Fruit fly (Drosophila melanogaster) whole organism, embryonic: ENCODE measurements around the gene Ifrd1.

Source experiments
- Ada2b ChIP-seq: fragments of 200-800 bp; sonication (Bioruptor generic); IDR thresholded peaks from 2 replicates; pipeline ENCODE4 v1.3.6; 2022; ENCODE audit warnings: missing biosample characterization, missing genetic modification characterization
- CG11085 ChIP-seq: fragments of 200-800 bp; sonication (Bioruptor generic); IDR thresholded peaks from 2 replicates; pipeline ENCODE4 v1.3.6; 2022; ENCODE audit warnings: missing biosample characterization, missing genetic modification characterization
- CG11695 ChIP-seq: fragments of 200-800 bp; sonication (Bioruptor generic); IDR thresholded peaks from 3 replicates; pipeline ENCODE4 v1.3.6; 2022; ENCODE audit warnings: missing biosample characterization, missing genetic modification characterization
- CG11696 ChIP-seq: fragments of 200-800 bp; sonication (Bioruptor generic); IDR thresholded peaks from 2 replicates; pipeline ENCODE4 v1.3.6; 2022; ENCODE audit warnings: missing biosample characterization, missing genetic modification characterization
- CG11723 ChIP-seq: fragments of 200-800 bp; sonication (Bioruptor generic); optimal IDR thresholded peaks from 2 replicates; lab custom pipeline; 2017; ENCODE audit warnings: missing biosample characterization, mild to moderate bottlenecking, missing genetic modification characterization
- CG12391 ChIP-seq: fragments of 200-800 bp; sonication (Bioruptor generic); optimal IDR thresholded peaks from 3 replicates; lab custom pipeline; 2018; ENCODE audit warnings: missing biosample characterization, mild to moderate bottlenecking, missing genetic modification characterization, moderate library complexity
- CG15269 ChIP-seq: fragments of 200-800 bp; sonication (Bioruptor generic); optimal IDR thresholded peaks from 2 replicates; lab custom pipeline; 2018; ENCODE audit warnings: missing biosample characterization, mild to moderate bottlenecking, missing genetic modification characterization, moderate library complexity
- CG1529 ChIP-seq: fragments of 200-800 bp; sonication (Bioruptor generic); optimal IDR thresholded peaks from 3 replicates; lab custom pipeline; 2018; ENCODE audit warnings: missing biosample characterization, missing genetic modification characterization
- CG16813 ChIP-seq: fragments of 200-800 bp; sonication (Bioruptor generic); IDR thresholded peaks from 3 replicates; pipeline ENCODE4 v1.3.6; 2022; ENCODE audit warnings: missing biosample characterization, missing genetic modification characterization; ENCODE audit not compliant: partially characterized antibody
- CG16863 ChIP-seq: fragments of 200-800 bp; sonication (Bioruptor generic); optimal IDR thresholded peaks from 3 replicates; lab custom pipeline; 2016; ENCODE audit warnings: missing biosample characterization, missing genetic modification characterization
- CG17912 ChIP-seq: fragments of 200-800 bp; sonication (Bioruptor generic); optimal IDR thresholded peaks from 2 replicates; lab custom pipeline; 2018; ENCODE audit warnings: missing biosample characterization, mild to moderate bottlenecking, missing genetic modification characterization
- CG1832 ChIP-seq: fragments of 200-800 bp; sonication (Bioruptor generic); optimal IDR thresholded peaks from 2 replicates; lab custom pipeline; 2017; ENCODE audit warnings: missing biosample characterization, mild to moderate bottlenecking, missing genetic modification characterization, inconsistent platforms
- CG18619 ChIP-seq: fragments of 200-800 bp; sonication (Bioruptor generic); optimal IDR thresholded peaks from 3 replicates; lab custom pipeline; 2017; ENCODE audit warnings: missing biosample characterization, mild to moderate bottlenecking, missing genetic modification characterization
- CG2120 ChIP-seq: fragments of 200-800 bp; sonication (Bioruptor generic); optimal IDR thresholded peaks from 3 replicates; lab custom pipeline; 2016; ENCODE audit warnings: missing biosample characterization, missing genetic modification characterization
- CG4328 ChIP-seq: fragments of 200-800 bp; sonication (Bioruptor generic); optimal IDR thresholded peaks from 3 replicates; lab custom pipeline; 2017; ENCODE audit warnings: missing biosample characterization, missing genetic modification reagents, missing genetic modification characterization
- CG4730 ChIP-seq: fragments of 200-800 bp; sonication (Bioruptor generic); IDR thresholded peaks from 2 replicates; pipeline ENCODE4 v1.3.6; 2022; ENCODE audit warnings: missing biosample characterization, missing genetic modification characterization
- CG6254 ChIP-seq: fragments of 200-800 bp; sonication (Bioruptor generic); optimal IDR thresholded peaks from 3 replicates; lab custom pipeline; 2017; ENCODE audit warnings: mild to moderate bottlenecking, missing biosample characterization, missing genetic modification reagents, missing genetic modification characterization
- CG7963 ChIP-seq: fragments of 200-800 bp; sonication (Bioruptor generic); IDR thresholded peaks from 3 replicates; pipeline ENCODE4 v1.3.6; 2022; ENCODE audit warnings: missing biosample characterization, missing genetic modification characterization; ENCODE audit not compliant: partially characterized antibody
- CG9215 ChIP-seq: fragments of 200-800 bp; sonication (Bioruptor generic); IDR thresholded peaks from 2 replicates; pipeline ENCODE4 v1.3.6; 2022; ENCODE audit warnings: missing biosample characterization, missing genetic modification characterization
- CoRest ChIP-seq: fragments of 200-800 bp; sonication (Bioruptor generic); optimal IDR thresholded peaks from 3 replicates; lab custom pipeline; 2018; ENCODE audit warnings: missing biosample characterization, mild to moderate bottlenecking, missing genetic modification characterization, moderate library complexity
- D19A ChIP-seq: fragments of 200-800 bp; optimal IDR thresholded peaks from 3 replicates; lab custom pipeline; 2019; ENCODE audit warnings: missing biosample characterization, mild to moderate bottlenecking, missing genetic modification characterization, moderate library complexity
- Dfd ChIP-seq, 2 experiments: fragments of >200 bp; optimal IDR thresholded peaks; 2 replicates each; lab custom pipeline; 2017; ENCODE audit warnings: missing biosample characterization in 2 of 2, missing genetic modification characterization in 2 of 2
- Doc3 ChIP-seq: fragments of 200-800 bp; sonication (Bioruptor generic); IDR thresholded peaks from 3 replicates; pipeline ENCODE4 v1.3.6; 2022; ENCODE audit warnings: missing biosample characterization, missing genetic modification characterization; ENCODE audit not compliant: partially characterized antibody
- HLHmδ ChIP-seq: fragments of 200-800 bp; sonication (Bioruptor generic); optimal IDR thresholded peaks from 2 replicates; lab custom pipeline; 2018; ENCODE audit warnings: missing biosample characterization, mild to moderate bottlenecking, missing genetic modification characterization, moderate library complexity
- Max ChIP-seq: fragments of 200-800 bp; sonication (Bioruptor generic); optimal IDR thresholded peaks from 2 replicates; lab custom pipeline; 2016; ENCODE audit warnings: missing biosample characterization, mild to moderate bottlenecking, missing genetic modification characterization
- Oli ChIP-seq: fragments of 200-800 bp; sonication (Bioruptor generic); optimal IDR thresholded peaks from 2 replicates; lab custom pipeline; 2018; ENCODE audit warnings: missing biosample characterization, mild to moderate bottlenecking, missing genetic modification characterization, moderate library complexity
- Ravus ChIP-seq: fragments of 200-800 bp; sonication (Bioruptor generic); IDR thresholded peaks from 2 replicates; pipeline ENCODE4 v1.3.6; 2022; ENCODE audit warnings: missing biosample characterization, missing genetic modification characterization
- Sin3A ChIP-seq: fragments of >200 bp; optimal IDR thresholded peaks from 2 replicates; lab custom pipeline; 2018
- Sry-β ChIP-seq: fragments of 200-800 bp; sonication (Bioruptor generic); optimal IDR thresholded peaks from 2 replicates; lab custom pipeline; 2018; ENCODE audit warnings: missing biosample characterization, mild to moderate bottlenecking, missing genetic modification characterization, moderate library complexity
- Taf1 ChIP-seq: fragments of 200-800 bp; sonication (Bioruptor generic); IDR thresholded peaks from 2 replicates; pipeline ENCODE4 v1.3.6; 2022; ENCODE audit warnings: missing biosample characterization, missing genetic modification characterization
- ase ChIP-seq: fragments of 200-800 bp; sonication (Bioruptor generic); IDR thresholded peaks from 3 replicates; pipeline ENCODE4 v1.3.6; 2022; ENCODE audit warnings: missing biosample characterization, missing genetic modification characterization
- bcd ChIP-seq: fragments of 200-800 bp; sonication (Bioruptor generic); optimal IDR thresholded peaks from 2 replicates; lab custom pipeline; 2017; ENCODE audit warnings: missing biosample characterization, mild to moderate bottlenecking, missing genetic modification characterization
- bowl ChIP-seq: fragments of 200-800 bp; sonication (Bioruptor generic); IDR thresholded peaks from 2 replicates; pipeline ENCODE4 v1.3.6; 2022; ENCODE audit warnings: missing biosample characterization, missing genetic modification characterization
- ci ChIP-seq: fragments of 200-800 bp; sonication (Bioruptor generic); IDR thresholded peaks from 3 replicates; pipeline ENCODE4 v1.3.6; 2022; ENCODE audit warnings: missing biosample characterization, missing genetic modification characterization
- crol ChIP-seq: fragments of 200-800 bp; sonication (Bioruptor generic); IDR thresholded peaks from 2 replicates; pipeline ENCODE4 v1.3.6; 2022; ENCODE audit warnings: missing biosample characterization, missing genetic modification characterization
- eve ChIP-seq, 2 experiments: fragments of >200 bp; optimal IDR thresholded peaks; 2 replicates each; lab custom pipeline; 2017; ENCODE audit warnings: missing biosample characterization in 2 of 2, missing genetic modification characterization in 2 of 2
- gcm ChIP-seq: fragments of 200-800 bp; sonication (Bioruptor generic); optimal IDR thresholded peaks from 2 replicates; lab custom pipeline; 2019; ENCODE audit warnings: missing biosample characterization, mild to moderate bottlenecking, missing genetic modification characterization, moderate library complexity
- gsb-n ChIP-seq: fragments of 200-800 bp; sonication (Bioruptor generic); optimal IDR thresholded peaks from 3 replicates; lab custom pipeline; 2018; ENCODE audit warnings: missing biosample characterization, mild to moderate bottlenecking, missing genetic modification characterization
- jigr1 ChIP-seq: fragments of 200-800 bp; sonication (Bioruptor generic); IDR thresholded peaks from 3 replicates; pipeline ENCODE4 v1.3.6; 2022; ENCODE audit warnings: missing biosample characterization, missing genetic modification characterization
- kah ChIP-seq: fragments of 200-800 bp; sonication (Bioruptor generic); optimal IDR thresholded peaks from 2 replicates; lab custom pipeline; 2018; ENCODE audit warnings: missing biosample characterization, mild to moderate bottlenecking, missing genetic modification characterization
- maf-S ChIP-seq: fragments of 200-800 bp; sonication (Bioruptor generic); optimal IDR thresholded peaks from 2 replicates; lab custom pipeline; 2016; ENCODE audit warnings: missing biosample characterization, missing genetic modification characterization
- nerfin-1 ChIP-seq: fragments of 200-800 bp; sonication (Bioruptor generic); optimal IDR thresholded peaks from 3 replicates; lab custom pipeline; 2019; ENCODE audit warnings: missing biosample characterization, mild to moderate bottlenecking, missing genetic modification characterization, moderate library complexity
- pum ChIP-seq: fragments of 200-800 bp; sonication (Bioruptor generic); optimal IDR thresholded peaks from 2 replicates; lab custom pipeline; 2016; ENCODE audit warnings: missing biosample characterization, missing genetic modification characterization
- rib ChIP-seq: fragments of 200-800 bp; sonication (Bioruptor generic); IDR thresholded peaks from 2 replicates; pipeline ENCODE4 v1.3.6; 2022; ENCODE audit warnings: missing biosample characterization, missing genetic modification characterization
- sd ChIP-seq: fragments of 200-800 bp; sonication (Bioruptor generic); optimal IDR thresholded peaks from 3 replicates; lab custom pipeline; 2018; ENCODE audit warnings: missing biosample characterization, mild to moderate bottlenecking, missing genetic modification characterization, moderate library complexity
- sens ChIP-seq: fragments of 200-800 bp; sonication (Bioruptor generic); peaks from one replicate; lab custom pipeline; 2016; ENCODE audit warnings: missing biosample characterization, missing genetic modification characterization
- sna ChIP-seq: fragments of 200-800 bp; sonication (Bioruptor generic); IDR thresholded peaks from 2 replicates; pipeline ENCODE4 v1.3.6; 2022; ENCODE audit warnings: missing biosample characterization, missing genetic modification characterization; ENCODE audit not compliant: partially characterized antibody
- sqz ChIP-seq: fragments of 200-800 bp; sonication (Bioruptor generic); optimal IDR thresholded peaks from 3 replicates; lab custom pipeline; 2018; ENCODE audit warnings: missing biosample characterization, mild to moderate bottlenecking, missing genetic modification characterization
- tup ChIP-seq: fragments of 200-800 bp; sonication (Bioruptor generic); optimal IDR thresholded peaks from 2 replicates; lab custom pipeline; 2016; ENCODE audit warnings: missing biosample characterization, mild to moderate bottlenecking, missing genetic modification characterization, moderate library complexity
- zen ChIP-seq: fragments of 200-800 bp; sonication (Bioruptor generic); optimal IDR thresholded peaks from 3 replicates; lab custom pipeline; 2018; ENCODE audit warnings: missing biosample characterization, mild to moderate bottlenecking, missing genetic modification characterization, moderate library complexity

Gene Ifrd1

dm6 chr2L:2872309-2872932 lies 1.9 kb downstream of the Ifrd1 start (continued):
- TF ChIP-seq Sry-β (GFP tag; lab: Kevin White, UChicago) (no peak), kah (GFP tag; lab: Kevin White, UChicago) (no peak), CG1529 (GFP tag; lab: Kevin White, UChicago) (no peak), CG17912 (GFP tag; lab: Kevin White, UChicago) (no peak), CG9215 (GFP tag; lab: Robert Waterston, UW) (no peak), CG15269 (peak; percentile 73), CG12391 (tag; lab: Kevin White, UChicago) (peak; percentile 3), CG11695 (GFP tag; lab: Robert Waterston, UW) (peak; percentile 73), ase (GFP tag; lab: Robert Waterston, UW) (0 out of 3 replicates have a peak, but pooled peaks have one; percentile 17), bowl (0 out of 2 replicates have a peak, but pooled peaks have one; percentile 27), eve (GFP tag; optimal IDR thresholded peaks at IDR 0.05; lab: Kevin White, UChicago) (no peak), nerfin-1 (tag; lab: Kevin White, UChicago) (no peak), CG7963 (GFP tag; lab: Robert Waterston, UW) (0 out of 3 replicates have a peak, but pooled peaks have one; percentile 8), jigr1 (GFP tag; lab: Robert Waterston, UW) (no peak), ci (0 out of 3 replicates have a peak, but pooled peaks have one; percentile 47), sqz (GFP tag; lab: Kevin White, UChicago) (peak; percentile 63), Dfd (GFP tag; optimal IDR thresholded peaks at IDR 0.05; lab: Kevin White, UChicago) (no peak), CG1832 (GFP tag; lab: Kevin White, UChicago) (no peak), sd (tag; lab: Kevin White, UChicago) (peak; percentile 95), crol (GFP tag; lab: Robert Waterston, UW) (no peak), Ravus (no peak), CG11085 (GFP tag; lab: Robert Waterston, UW) (no peak), sens (GFP tag; lab: Kevin White, UChicago) (peak; percentile 85), Doc3 (GFP tag; lab: Robert Waterston, UW) (no peak), pum (GFP tag; lab: Kevin White, UChicago) (no peak), CG11696 (GFP tag; lab: Robert Waterston, UW) (no peak; the same call in 1 of the 2 replicates), D19A (tag; lab: Kevin White, UChicago) (peak; percentile 55), gcm (GFP tag; lab: Kevin White, UChicago) (peak; percentile 24), CG11723 (GFP tag; lab: Kevin White, UChicago) (no peak), CoRest (tag; lab: Kevin White, UChicago) (peak; percentile 55), maf-S (no peak), CG6254 (GFP tag; lab: Kevin White, UChicago) (no peak), HLHmδ (GFP tag; lab: Kevin White, UChicago) (no peak), tup (GFP tag; lab: Kevin White, UChicago) (peak; percentile 20), Ada2b (GFP tag; lab: Robert Waterston, UW) (peak; percentile 31; the same call in 1 of the 2 replicates), sna (no peak), CG16863 (GFP tag; lab: Kevin White, UChicago) (no peak), CG18619 (GFP tag; lab: Kevin White, UChicago) (peak; percentile 49), Taf1 (GFP tag; lab: Robert Waterston, UW) (no peak), CG4328 (GFP tag; lab: Kevin White, UChicago) (no peak), Sin3A (lab: Kevin White, UChicago) (no peak), bcd (GFP tag; lab: Kevin White, UChicago) (peak; percentile 16), Oli (peak; percentile 30), Max (GFP tag; lab: Kevin White, UChicago) (no peak), rib (GFP tag; lab: Robert Waterston, UW) (no peak), CG2120 (GFP tag; lab: Kevin White, UChicago) (peak; percentile 44), gsb-n (tag; lab: Kevin White, UChicago) (peak; percentile 31), zen (tag; lab: Kevin White, UChicago) (no peak), CG4730 (GFP tag; lab: Robert Waterston, UW) (peak; percentile 45; the same call in 1 of the 2 replicates), CG16813 (no peak)
